Worm (Caenorhabditis elegans) whole organism, mixed stage, embryonic: Measurements from ENCODE around the gene plpp-1.1.

Experiments
- M03D4.4 ChIP-seq: sonication (generic microtip); optimal IDR thresholded peaks from 2 replicates; lab custom pipeline; 2017; ENCODE audit warnings: mild to moderate bottlenecking, missing genetic modification characterization, missing compliant biosample characterization
- blmp-1 ChIP-seq: fragments of 150-350 bp; optimal IDR thresholded peaks from 2 replicates; lab custom pipeline; 2014; ENCODE audit warnings: missing biosample characterization, missing genetic modification characterization
- ceh-39 ChIP-seq: fragments of 150-350 bp; optimal IDR thresholded peaks from 2 replicates; lab custom pipeline; 2014; ENCODE audit warnings: missing biosample characterization, missing genetic modification characterization
- ceh-43 ChIP-seq: fragments of 200-800 bp; sonication (Bioruptor generic); optimal IDR thresholded peaks from 2 replicates; lab custom pipeline; 2018; ENCODE audit warnings: mild to moderate bottlenecking, missing genetic modification characterization, moderate library complexity, missing compliant biosample characterization
- ceh-83 ChIP-seq: fragments of 200-800 bp; sonication (Bioruptor generic); optimal IDR thresholded peaks from 2 replicates; lab custom pipeline; 2018; ENCODE audit warnings: mild to moderate bottlenecking, missing genetic modification characterization, missing compliant biosample characterization
- ces-1 ChIP-seq: fragments of 150-350 bp; optimal IDR thresholded peaks from 2 replicates; lab custom pipeline; 2014; ENCODE audit warnings: missing biosample characterization, missing genetic modification reagents, missing genetic modification characterization
- cnd-1 ChIP-seq: fragments of 200-800 bp; sonication (Bioruptor generic); optimal IDR thresholded peaks from 2 replicates; lab custom pipeline; 2018; ENCODE audit warnings: mild to moderate bottlenecking, missing genetic modification characterization, missing compliant biosample characterization
- drap-1 ChIP-seq: fragments of 200-800 bp; sonication (Bioruptor generic); optimal IDR thresholded peaks from 3 replicates; lab custom pipeline; 2018; ENCODE audit warnings: mild to moderate bottlenecking, missing genetic modification characterization, missing compliant biosample characterization
- elt-1 ChIP-seq: sonication (generic microtip); optimal IDR thresholded peaks from 2 replicates; lab custom pipeline; 2017; ENCODE audit warnings: missing genetic modification characterization, mild to moderate bottlenecking, missing compliant biosample characterization, antibody characterized with exemption, moderate library complexity, borderline replicate concordance; ENCODE audit not compliant: insufficient read depth
- elt-3 ChIP-seq: fragments of 150-350 bp; optimal IDR thresholded peaks from 2 replicates; lab custom pipeline; 2014; ENCODE audit warnings: missing biosample characterization, missing genetic modification characterization
- flh-1 ChIP-seq: fragments of 200-800 bp; sonication (Bioruptor generic); optimal IDR thresholded peaks from 2 replicates; lab custom pipeline; 2018; ENCODE audit warnings: mild to moderate bottlenecking, missing genetic modification characterization, moderate library complexity, missing compliant biosample characterization
- ham-2 ChIP-seq: fragments of 200-800 bp; sonication (Bioruptor generic); optimal IDR thresholded peaks from 2 replicates; lab custom pipeline; 2018; ENCODE audit warnings: mild to moderate bottlenecking, missing genetic modification characterization, missing compliant biosample characterization
- hlh-1 ChIP-seq: fragments of 150-350 bp; optimal IDR thresholded peaks from 2 replicates; lab custom pipeline; 2014; ENCODE audit warnings: missing biosample characterization, missing genetic modification reagents, missing genetic modification characterization
- lin-13 ChIP-seq: fragments of 150-350 bp; optimal IDR thresholded peaks from 2 replicates; lab custom pipeline; 2014; ENCODE audit warnings: missing biosample characterization, missing genetic modification characterization
- lin-32 ChIP-seq: fragments of 200-800 bp; sonication (Bioruptor generic); optimal IDR thresholded peaks from 2 replicates; lab custom pipeline; 2018; ENCODE audit warnings: mild to moderate bottlenecking, missing genetic modification characterization, missing compliant biosample characterization
- lsy-2 ChIP-seq: fragments of 150-350 bp; optimal IDR thresholded peaks from 2 replicates; lab custom pipeline; 2014; ENCODE audit warnings: missing biosample characterization, missing genetic modification characterization
- mab-5 ChIP-seq: fragments of 150-350 bp; optimal IDR thresholded peaks from 2 replicates; lab custom pipeline; 2014; ENCODE audit warnings: missing biosample characterization, missing genetic modification characterization
- mep-1 ChIP-seq: fragments of 150-350 bp; optimal IDR thresholded peaks from 2 replicates; lab custom pipeline; 2017; ENCODE audit warnings: missing biosample characterization, missing genetic modification reagents, missing genetic modification characterization, inconsistent platforms
- mls-2 ChIP-seq: sonication (generic microtip); optimal IDR thresholded peaks from 2 replicates; lab custom pipeline; 2016; ENCODE audit warnings: mild to moderate bottlenecking, missing genetic modification characterization, moderate library complexity, missing compliant biosample characterization
- nhr-12 ChIP-seq: fragments of 150-350 bp; optimal IDR thresholded peaks from 2 replicates; lab custom pipeline; 2014; ENCODE audit warnings: missing biosample characterization, missing genetic modification characterization
- nhr-2 ChIP-seq: fragments of 150-350 bp; optimal IDR thresholded peaks from 2 replicates; lab custom pipeline; 2014; ENCODE audit warnings: missing biosample characterization, missing genetic modification characterization
- nhr-28 ChIP-seq: fragments of 150-350 bp; optimal IDR thresholded peaks from 2 replicates; lab custom pipeline; 2014; ENCODE audit warnings: missing biosample characterization, missing genetic modification characterization
- nhr-76 ChIP-seq: sonication (generic microtip); optimal IDR thresholded peaks from 2 replicates; lab custom pipeline; 2017; ENCODE audit warnings: missing biosample characterization, missing genetic modification characterization
- pha-4 ChIP-seq: fragments of 150-350 bp; optimal IDR thresholded peaks from 2 replicates; lab custom pipeline; 2018; ENCODE audit warnings: missing biosample characterization, missing genetic modification reagents, missing genetic modification characterization
- sem-2 ChIP-seq: fragments of 200-800 bp; sonication (Bioruptor generic); optimal IDR thresholded peaks from 2 replicates; lab custom pipeline; 2018; ENCODE audit warnings: mild to moderate bottlenecking, missing genetic modification characterization, missing compliant biosample characterization
- snpc-4 ChIP-seq: fragments of 150-350 bp; optimal IDR thresholded peaks from 2 replicates; lab custom pipeline; 2014; ENCODE audit warnings: missing biosample characterization, missing genetic modification characterization
- sptf-1 ChIP-seq: sonication (generic microtip); optimal IDR thresholded peaks from 2 replicates; lab custom pipeline; 2017; ENCODE audit warnings: mild to moderate bottlenecking, missing genetic modification characterization, moderate library complexity, missing compliant biosample characterization
- tbx-8 ChIP-seq: fragments of 200-800 bp; sonication (Bioruptor generic); optimal IDR thresholded peaks from 2 replicates; lab custom pipeline; 2018; ENCODE audit warnings: mild to moderate bottlenecking, missing genetic modification characterization, moderate library complexity, missing compliant biosample characterization
- unc-120 ChIP-seq: sonication (generic microtip); optimal IDR thresholded peaks from 2 replicates; lab custom pipeline; 2017; ENCODE audit warnings: missing genetic modification characterization, missing compliant biosample characterization; ENCODE audit not compliant: poor library complexity, severe bottlenecking
- unc-39 ChIP-seq: fragments of 150-350 bp; optimal IDR thresholded peaks from 2 replicates; lab custom pipeline; 2014; ENCODE audit warnings: missing biosample characterization, missing genetic modification characterization
- unc-62 ChIP-seq: fragments of 150-350 bp; optimal IDR thresholded peaks from 2 replicates; lab custom pipeline; 2014; ENCODE audit warnings: missing biosample characterization, missing genetic modification reagents, missing genetic modification characterization
- zip-8 ChIP-seq: fragments of 150-350 bp; optimal IDR thresholded peaks from 2 replicates; lab custom pipeline; 2014; ENCODE audit warnings: missing biosample characterization, missing genetic modification characterization
- ztf-11 ChIP-seq: fragments of 150-350 bp; optimal IDR thresholded peaks from 2 replicates; lab custom pipeline; 2014; ENCODE audit warnings: missing biosample characterization, missing genetic modification characterization

Gene plpp-1.1

ce11 chrII:3951354-3951753, 23.6 kb upstream of the plpp-1.1 start:
- no peak for TF ChIP-seq mep-1 (tag; lab: Kevin White, UChicago)
- no peak for TF ChIP-seq lin-32
- no peak for TF ChIP-seq mab-5 (tag; lab: Kevin White, UChicago)
- TF ChIP-seq mls-2: no peak
- TF ChIP-seq ceh-83 (GFP tag; lab: Kevin White, UChicago): no peak
- TF ChIP-seq blmp-1 (tag; lab: Kevin White, UChicago): no peak
- no peak for TF ChIP-seq unc-120 (tag; lab: Kevin White, UChicago)
- no peak for TF ChIP-seq sptf-1 (tag; lab: Kevin White, UChicago)
- no peak for TF ChIP-seq nhr-28 (tag; lab: Kevin White, UChicago)
- TF ChIP-seq, all 35 proteins: peak for 0

ce11 chrII:3950077-3950476, 22.3 kb upstream of the plpp-1.1 start, which contains the start of gene sea-2:
TSS of gene sea-2 (plus strand) at chrII:3950377.
- TF ChIP-seq pha-4 (tag; lab: Kevin White, UChicago) (no peak), unc-62 (GFP tag; lab: Kevin White, UChicago) (no peak), hlh-1 (tag; lab: Kevin White, UChicago) (no peak), ham-2 (GFP tag; lab: Kevin White, UChicago) (no peak), zip-8 (tag; lab: Kevin White, UChicago) (no peak), nhr-76 (no peak), M03D4.4 (no peak), nhr-2 (tag; lab: Kevin White, UChicago) (no peak), cnd-1 (tag; lab: Kevin White, UChicago) (no peak), unc-39 (no peak), ceh-39 (tag; lab: Kevin White, UChicago) (no peak), flh-1 (no peak), elt-1 (tag; lab: Kevin White, UChicago) (no peak), mab-5 (tag; lab: Kevin White, UChicago) (no peak), snpc-4 (no peak), lin-13 (no peak), blmp-1 (tag; lab: Kevin White, UChicago) (no peak), nhr-12 (tag; lab: Kevin White, UChicago) (no peak)
- TF ChIP-seq, all 35 proteins: peak for 0

ce11 chrII:3948507-3948906, 20.7 kb upstream of the plpp-1.1 start:
- TF ChIP-seq mep-1 (tag; lab: Kevin White, UChicago) (no peak), ces-1 (GFP tag; lab: Kevin White, UChicago) (peak; percentile 9), ceh-39 (tag; lab: Kevin White, UChicago) (no peak), nhr-76 (no peak), flh-1 (no peak), nhr-2 (tag; lab: Kevin White, UChicago) (no peak), lsy-2 (tag; lab: Kevin White, UChicago) (no peak)

ce11 chrII:3947404-3947803, 19.6 kb upstream of the plpp-1.1 start:
- TF ChIP-seq ceh-83 (GFP tag; lab: Kevin White, UChicago): no peak

ce11 chrII:3935990-3936389, 8.2 kb upstream of the plpp-1.1 start:
- TF ChIP-seq ceh-83 (GFP tag; lab: Kevin White, UChicago) (no peak), elt-3 (tag; lab: Kevin White, UChicago) (no peak), nhr-28 (tag; lab: Kevin White, UChicago) (no peak)
- TF ChIP-seq, all 35 proteins: peak for 0

ce11 chrII:3935098-3935497, 7.3 kb upstream of the plpp-1.1 start:
- TF ChIP-seq ztf-11 (tag; lab: Kevin White, UChicago) (no peak), nhr-28 (tag; lab: Kevin White, UChicago) (no peak), mls-2 (no peak), tbx-8 (no peak), pha-4 (tag; lab: Kevin White, UChicago) (no peak), sem-2 (no peak), lsy-2 (tag; lab: Kevin White, UChicago) (no peak), ces-1 (GFP tag; lab: Kevin White, UChicago) (no peak), nhr-12 (tag; lab: Kevin White, UChicago) (no peak), ceh-43 (GFP tag; lab: Kevin White, UChicago) (no peak), mep-1 (tag; lab: Kevin White, UChicago) (no peak), M03D4.4 (no peak), drap-1 (GFP tag; lab: Kevin White, UChicago) (no peak), lin-13 (no peak), nhr-76 (no peak), blmp-1 (tag; lab: Kevin White, UChicago) (no peak), ceh-83 (GFP tag; lab: Kevin White, UChicago) (no peak), zip-8 (tag; lab: Kevin White, UChicago) (no peak), elt-1 (tag; lab: Kevin White, UChicago) (no peak), snpc-4 (no peak)
